Fruit fly (Drosophila melanogaster) whole organism, embryonic: Measurements from ENCODE around the gene bor.

Source experiments
- C15 ChIP-seq: fragments of 200-800 bp; sonication (Bioruptor generic); IDR thresholded peaks from 3 replicates; pipeline ENCODE4 v1.3.6; 2022; ENCODE audit warnings: missing biosample characterization, missing genetic modification characterization
- CG10321 ChIP-seq: fragments of 200-800 bp; sonication (Bioruptor generic); IDR thresholded peaks from 2 replicates; pipeline ENCODE4 v1.3.6; 2022; ENCODE audit warnings: missing biosample characterization, missing genetic modification characterization
- CG10979 ChIP-seq: fragments of 200-800 bp; sonication (Bioruptor generic); optimal IDR thresholded peaks from 2 replicates; lab custom pipeline; 2018; ENCODE audit warnings: missing biosample characterization, mild to moderate bottlenecking, missing genetic modification characterization, moderate library complexity
- CG12071 ChIP-seq: fragments of 200-800 bp; sonication (Bioruptor generic); optimal IDR thresholded peaks from 3 replicates; lab custom pipeline; 2018; ENCODE audit warnings: missing biosample characterization, mild to moderate bottlenecking, missing genetic modification characterization
- CG12391 ChIP-seq: fragments of 200-800 bp; sonication (Bioruptor generic); optimal IDR thresholded peaks from 3 replicates; lab custom pipeline; 2018; ENCODE audit warnings: missing biosample characterization, mild to moderate bottlenecking, missing genetic modification characterization, moderate library complexity
- CG13424 ChIP-seq: fragments of 200-800 bp; sonication (Bioruptor generic); optimal IDR thresholded peaks from 2 replicates; lab custom pipeline; 2019; ENCODE audit warnings: missing biosample characterization, mild to moderate bottlenecking, missing genetic modification characterization, moderate library complexity
- CG13624 ChIP-seq: fragments of 200-800 bp; sonication (Bioruptor generic); optimal IDR thresholded peaks from 2 replicates; lab custom pipeline; 2016; ENCODE audit warnings: missing biosample characterization, missing genetic modification characterization
- CG15601 ChIP-seq: fragments of 200-800 bp; sonication (Bioruptor generic); optimal IDR thresholded peaks from 3 replicates; lab custom pipeline; 2019; ENCODE audit warnings: missing biosample characterization, mild to moderate bottlenecking, missing genetic modification characterization, moderate library complexity
- CG1602 ChIP-seq: fragments of 200-800 bp; sonication (Bioruptor generic); optimal IDR thresholded peaks from 3 replicates; lab custom pipeline; 2016; ENCODE audit warnings: missing biosample characterization, missing genetic modification characterization
- CG16813 ChIP-seq: fragments of 200-800 bp; sonication (Bioruptor generic); IDR thresholded peaks from 3 replicates; pipeline ENCODE4 v1.3.6; 2022; ENCODE audit warnings: missing biosample characterization, missing genetic modification characterization; ENCODE audit not compliant: partially characterized antibody
- CG17385 ChIP-seq: fragments of 200-800 bp; sonication (Bioruptor generic); optimal IDR thresholded peaks from 3 replicates; lab custom pipeline; 2018; ENCODE audit warnings: missing biosample characterization, mild to moderate bottlenecking, missing genetic modification characterization
- CG2678 ChIP-seq: fragments of 200-800 bp; sonication (Bioruptor generic); optimal IDR thresholded peaks from 3 replicates; lab custom pipeline; 2019; ENCODE audit warnings: missing biosample characterization, mild to moderate bottlenecking, missing genetic modification characterization, moderate library complexity
- CG2712 ChIP-seq: fragments of 200-800 bp; optimal IDR thresholded peaks from 3 replicates; lab custom pipeline; 2019; ENCODE audit warnings: missing biosample characterization, mild to moderate bottlenecking, missing genetic modification characterization, moderate library complexity
- CG30403 ChIP-seq: fragments of 200-800 bp; sonication (Bioruptor generic); optimal IDR thresholded peaks from 3 replicates; lab custom pipeline; 2016; ENCODE audit warnings: missing biosample characterization, missing genetic modification characterization
- CG31365 ChIP-seq: fragments of 200-800 bp; sonication (Bioruptor generic); optimal IDR thresholded peaks from 2 replicates; lab custom pipeline; 2018; ENCODE audit warnings: missing biosample characterization, mild to moderate bottlenecking, missing genetic modification characterization
- CG3407 ChIP-seq: fragments of 200-800 bp; sonication (Bioruptor generic); optimal IDR thresholded peaks from 2 replicates; lab custom pipeline; 2018; ENCODE audit warnings: missing biosample characterization, mild to moderate bottlenecking, missing genetic modification characterization
- CG4424 ChIP-seq: fragments of 200-800 bp; sonication (Bioruptor generic); optimal IDR thresholded peaks from 3 replicates; lab custom pipeline; 2016; ENCODE audit warnings: missing biosample characterization, missing genetic modification characterization
- CG6683 ChIP-seq: fragments of 200-800 bp; sonication (Bioruptor generic); optimal IDR thresholded peaks from 2 replicates; lab custom pipeline; 2017; ENCODE audit warnings: missing biosample characterization, mild to moderate bottlenecking, missing genetic modification characterization, missing genetic modification reagents
- CG7839 ChIP-seq: fragments of 200-800 bp; sonication (Bioruptor generic); optimal IDR thresholded peaks from 3 replicates; lab custom pipeline; 2018; ENCODE audit warnings: missing biosample characterization, mild to moderate bottlenecking, missing genetic modification characterization, moderate library complexity
- Dbx ChIP-seq: fragments of 200-800 bp; sonication (Bioruptor generic); IDR thresholded peaks from 3 replicates; pipeline ENCODE4 v1.3.6; 2022; ENCODE audit warnings: missing biosample characterization, missing genetic modification characterization
- Dek ChIP-seq: fragments of 200-800 bp; sonication (Bioruptor generic); optimal IDR thresholded peaks from 3 replicates; lab custom pipeline; 2019; ENCODE audit warnings: missing biosample characterization, mild to moderate bottlenecking, missing genetic modification characterization, moderate library complexity
- ERR ChIP-seq: fragments of 200-800 bp; sonication (Bioruptor generic); optimal IDR thresholded peaks from 2 replicates; lab custom pipeline; 2016; ENCODE audit warnings: missing biosample characterization, missing genetic modification characterization
- Lim3 ChIP-seq: fragments of 200-800 bp; sonication (Bioruptor generic); IDR thresholded peaks from 2 replicates; pipeline ENCODE4 v1.3.6; 2022; ENCODE audit warnings: missing biosample characterization, missing genetic modification characterization
- NFAT ChIP-seq: fragments of 200-800 bp; sonication (Bioruptor generic); IDR thresholded peaks from 2 replicates; pipeline ENCODE4 v1.3.6; 2022; ENCODE audit warnings: missing biosample characterization, missing genetic modification characterization
- Nf-YB ChIP-seq: fragments of 200-800 bp; sonication (Bioruptor generic); optimal IDR thresholded peaks from 3 replicates; lab custom pipeline; 2019; ENCODE audit warnings: missing biosample characterization, mild to moderate bottlenecking, missing genetic modification characterization, moderate library complexity
- Nf-YC ChIP-seq: fragments of 200-800 bp; optimal IDR thresholded peaks from 3 replicates; lab custom pipeline; 2019; ENCODE audit warnings: missing biosample characterization, mild to moderate bottlenecking, missing genetic modification characterization, moderate library complexity
- Opbp ChIP-seq: fragments of 200-800 bp; sonication (Bioruptor generic); IDR thresholded peaks from 3 replicates; pipeline ENCODE4 v1.3.6; 2022; ENCODE audit warnings: missing biosample characterization, missing genetic modification characterization; ENCODE audit not compliant: partially characterized antibody
- ab ChIP-seq: fragments of 200-800 bp; sonication (Bioruptor generic); optimal IDR thresholded peaks from 2 replicates; lab custom pipeline; 2016; ENCODE audit warnings: missing biosample characterization, missing genetic modification characterization
- ac ChIP-seq: fragments of 200-800 bp; sonication (Bioruptor generic); optimal IDR thresholded peaks from 3 replicates; lab custom pipeline; 2017; ENCODE audit warnings: missing biosample characterization, mild to moderate bottlenecking, missing genetic modification characterization
- az2 ChIP-seq: fragments of 200-800 bp; sonication (Bioruptor generic); optimal IDR thresholded peaks from 3 replicates; lab custom pipeline; 2016; ENCODE audit warnings: missing biosample characterization, missing genetic modification characterization
- br ChIP-seq: fragments of >200 bp; optimal IDR thresholded peaks from 2 replicates; lab custom pipeline; 2017
- bsh ChIP-seq, 2 experiments: fragments of 200-800 bp; sonication (Bioruptor generic); optimal IDR thresholded peaks; 2 replicates each; lab custom pipeline; 2017 to 2018; ENCODE audit warnings: mild to moderate bottlenecking in 2 of 2, missing biosample characterization in 2 of 2, missing genetic modification characterization in 2 of 2, moderate library complexity in 1 of 2
- chinmo ChIP-seq: fragments of 200-800 bp; sonication (Bioruptor generic); IDR thresholded peaks from 4 replicates; pipeline ENCODE4 v1.3.6; 2022; ENCODE audit warnings: missing biosample characterization, missing genetic modification characterization; ENCODE audit not compliant: partially characterized antibody
- exex ChIP-seq: fragments of 200-800 bp; sonication (Bioruptor generic); optimal IDR thresholded peaks from 4 replicates; lab custom pipeline; 2018; ENCODE audit warnings: missing biosample characterization, mild to moderate bottlenecking, missing genetic modification characterization, moderate library complexity
- h ChIP-seq: fragments of >200 bp; optimal IDR thresholded peaks from 2 replicates; lab custom pipeline; 2017
- jigr1 ChIP-seq: fragments of 200-800 bp; sonication (Bioruptor generic); IDR thresholded peaks from 3 replicates; pipeline ENCODE4 v1.3.6; 2022; ENCODE audit warnings: missing biosample characterization, missing genetic modification characterization
- ken ChIP-seq: fragments of 200-800 bp; sonication (Bioruptor generic); IDR thresholded peaks from 3 replicates; pipeline ENCODE4 v1.3.6; 2022; ENCODE audit warnings: missing biosample characterization, missing genetic modification characterization
- lbe ChIP-seq: fragments of 200-800 bp; sonication (Bioruptor generic); optimal IDR thresholded peaks from 2 replicates; lab custom pipeline; 2016; ENCODE audit warnings: missing biosample characterization, mild to moderate bottlenecking, missing genetic modification characterization
- lola ChIP-seq, 3 experiments: fragments of >200 bp in 2 of 3; fragments of 200-800 bp in 1 of 3; sonication (Bioruptor generic) in 1 of 3; optimal IDR thresholded peaks; 2 replicates each; lab custom pipeline; 2017 to 2019; ENCODE audit warnings: missing biosample characterization in 3 of 3, missing genetic modification characterization in 3 of 3, mild to moderate bottlenecking in 1 of 3, moderate library complexity in 1 of 3
- lov ChIP-seq, 2 experiments: fragments of 200-800 bp in 1 of 2; fragments of >200 bp in 1 of 2; sonication (Bioruptor generic) in 1 of 2; IDR thresholded peaks in 1 of 2; optimal IDR thresholded peaks in 1 of 2; 2 replicates in 1 of 2; 3 replicates in 1 of 2; pipeline versions ENCODE4 v1.3.6 to Lab custom; 2017 to 2022; ENCODE audit warnings: missing biosample characterization in 1 of 2, missing genetic modification characterization in 1 of 2
- nerfin-1 ChIP-seq: fragments of 200-800 bp; sonication (Bioruptor generic); optimal IDR thresholded peaks from 3 replicates; lab custom pipeline; 2019; ENCODE audit warnings: missing biosample characterization, mild to moderate bottlenecking, missing genetic modification characterization, moderate library complexity
- sisA ChIP-seq: fragments of 200-800 bp; sonication (Bioruptor generic); IDR thresholded peaks from 2 replicates; pipeline ENCODE4 v1.3.6; 2022; ENCODE audit warnings: missing biosample characterization, missing genetic modification characterization
- slbo ChIP-seq: fragments of 200-800 bp; sonication (Bioruptor generic); IDR thresholded peaks from 2 replicates; pipeline ENCODE4 v1.3.6; 2022; ENCODE audit warnings: missing biosample characterization, missing genetic modification characterization
- sqz ChIP-seq: fragments of 200-800 bp; sonication (Bioruptor generic); optimal IDR thresholded peaks from 3 replicates; lab custom pipeline; 2018; ENCODE audit warnings: missing biosample characterization, mild to moderate bottlenecking, missing genetic modification characterization
- stc ChIP-seq: fragments of 200-800 bp; sonication (Bioruptor generic); IDR thresholded peaks from 2 replicates; pipeline ENCODE4 v1.3.6; 2022; ENCODE audit warnings: missing biosample characterization, missing genetic modification characterization
- tgo ChIP-seq: fragments of 200-800 bp; sonication (Bioruptor generic); IDR thresholded peaks from 3 replicates; pipeline ENCODE4 v1.3.6; 2022; ENCODE audit warnings: missing biosample characterization, missing genetic modification characterization
- vvl ChIP-seq: fragments of 200-800 bp; sonication (Bioruptor generic); IDR thresholded peaks from 2 replicates; pipeline ENCODE4 v1.3.6; 2022; ENCODE audit warnings: missing biosample characterization, missing genetic modification characterization
- zen2 ChIP-seq: fragments of 200-800 bp; sonication (Bioruptor generic); IDR thresholded peaks from 3 replicates; pipeline ENCODE4 v1.3.6; 2022; ENCODE audit warnings: missing biosample characterization, missing genetic modification characterization; ENCODE audit not compliant: partially characterized antibody

bor gene

DNA sequence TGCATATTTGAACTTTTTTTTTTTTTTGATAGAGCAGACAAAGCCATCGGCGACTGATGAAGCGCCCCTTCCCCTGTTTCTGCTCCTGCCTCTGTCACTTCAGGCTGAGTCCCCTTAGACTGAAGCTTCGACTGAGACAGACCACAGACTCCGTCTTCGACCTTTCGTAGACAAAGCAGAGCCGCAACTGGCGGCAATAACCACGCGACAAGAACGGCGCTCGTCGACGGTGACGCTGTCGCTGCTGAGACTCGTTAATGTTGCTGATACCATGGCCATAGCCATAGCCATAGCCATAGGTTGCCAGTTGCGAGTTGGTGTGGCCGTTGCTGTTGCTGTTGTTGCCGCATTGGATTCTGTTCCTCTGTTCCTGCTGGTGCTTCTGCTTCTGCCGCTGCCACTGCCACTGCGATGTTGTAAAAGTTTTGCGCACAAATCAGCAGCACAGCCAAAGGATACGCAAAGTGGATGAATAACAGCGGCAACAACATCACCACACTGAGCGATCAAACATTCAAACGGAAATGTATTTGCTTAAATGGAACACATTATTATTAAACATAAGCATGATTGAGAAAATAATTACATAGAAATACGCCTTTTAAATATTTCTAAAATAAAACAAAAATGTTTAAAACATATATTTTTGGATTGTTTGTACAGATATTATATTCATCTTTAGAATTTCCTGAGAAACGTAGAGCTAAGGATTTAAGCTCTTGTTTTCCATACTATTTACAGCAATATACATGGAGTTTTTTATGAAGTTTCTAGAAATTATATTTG lies 40.5 kb downstream of the bor start (continued):
- TF ChIP-seq chinmo (GFP tag; lab: Robert Waterston, UW) (peak; percentile 89), br (no peak), CG17385 (GFP tag; lab: Kevin White, UChicago) (peak; percentile 30), jigr1 (GFP tag; lab: Robert Waterston, UW) (no peak), CG4424 (GFP tag; lab: Kevin White, UChicago) (peak; percentile 39), CG12071 (GFP tag; lab: Kevin White, UChicago) (peak; percentile 46), nerfin-1 (tag; lab: Kevin White, UChicago) (peak; percentile 8), vvl (GFP tag; lab: Robert Waterston, UW) (peak; percentile 44; the same call in 1 of the 2 replicates), h (no peak), C15 (GFP tag; lab: Robert Waterston, UW) (no peak), CG1602 (GFP tag; lab: Kevin White, UChicago) (peak; percentile 13), CG31365 (tag; lab: Kevin White, UChicago) (peak; percentile 22), CG13424 (tag; lab: Kevin White, UChicago) (peak; percentile 55), Opbp (GFP tag; lab: Robert Waterston, UW) (peak; percentile 60; the same call in 2 of the 3 replicates), zen2 (no peak), CG3407 (no peak), Nf-YC (tag; lab: Kevin White, UChicago) (peak; percentile 11), stc (GFP tag; lab: Robert Waterston, UW) (0 out of 2 replicates have a peak, but pooled peaks have one; percentile 6), az2 (GFP tag; lab: Kevin White, UChicago) (no peak), Dek (tag; lab: Kevin White, UChicago) (no peak), bsh (GFP tag; optimal IDR thresholded peaks at IDR 0.05; lab: Kevin White, UChicago) (peak in 1 of 2 experiments; percentile 42), ken (GFP tag; lab: Robert Waterston, UW) (no peak), ac (GFP tag; lab: Kevin White, UChicago) (no peak), CG10321 (GFP tag; lab: Robert Waterston, UW) (no peak), lov (optimal IDR thresholded peaks at IDR 0.05; lab: Kevin White, UChicago) (no peak), lov (GFP tag; IDR thresholded peaks at IDR 0.05; lab: Robert Waterston, UW) (no peak), CG2712 (tag; lab: Kevin White, UChicago) (peak; percentile 22), exex (tag; lab: Kevin White, UChicago) (no peak), CG12391 (tag; lab: Kevin White, UChicago) (peak; percentile 26), ERR (peak; percentile 6), CG6683 (GFP tag; lab: Kevin White, UChicago) (no peak), ab (GFP tag; lab: Kevin White, UChicago) (no peak), CG10979 (tag; lab: Kevin White, UChicago) (no peak), slbo (GFP tag; lab: Robert Waterston, UW) (peak; percentile 48; the same call in 1 of the 2 replicates), CG15601 (tag; lab: Kevin White, UChicago) (no peak), Nf-YB (GFP tag; lab: Kevin White, UChicago) (no peak), CG13624 (GFP tag; lab: Kevin White, UChicago) (no peak), CG16813 (GFP tag; lab: Robert Waterston, UW) (no peak), sisA (GFP tag; lab: Robert Waterston, UW) (no peak), lola (GFP tag; optimal IDR thresholded peaks at IDR 0.05; lab: Kevin White, UChicago) (no peak), CG30403 (GFP tag; lab: Kevin White, UChicago) (peak; percentile 33), lbe (GFP tag; lab: Kevin White, UChicago) (no peak), CG7839 (tag; lab: Kevin White, UChicago) (peak; percentile 70), tgo (GFP tag; lab: Robert Waterston, UW) (no peak), sqz (GFP tag; lab: Kevin White, UChicago) (peak; percentile 14), Lim3 (no peak), NFAT (GFP tag; lab: Robert Waterston, UW) (peak; percentile 38; the same call in 1 of the 2 replicates), CG2678 (tag; lab: Kevin White, UChicago) (peak; percentile 74), Dbx (GFP tag; lab: Robert Waterston, UW) (peak; percentile 39; the same call in 1 of the 3 replicates)
